Worm (Caenorhabditis elegans) whole organism, midembryonic: Measurements from ENCODE around the gene sdha-1.

Experiments
- med-1 ChIP-seq: sonication (generic microtip); optimal IDR thresholded peaks from 2 replicates; lab custom pipeline; 2017; ENCODE audit warnings: missing genetic modification characterization, mild to moderate bottlenecking, missing compliant biosample characterization, antibody characterized with exemption, missing genetic modification reagents; ENCODE audit not compliant: insufficient read depth
- ztf-29 ChIP-seq: fragments of 200-800 bp; sonication (Bioruptor generic); IDR thresholded peaks from 2 replicates; pipeline ENCODE4 v1.3.6; 2022; ENCODE audit warnings: missing genetic modification reagents, missing genetic modification characterization, missing compliant biosample characterization

- no peak for TF ChIP-seq ztf-29 (GFP tag; lab: Robert Waterston, UW)
- no peak for TF ChIP-seq med-1 (GFP tag; lab: Kevin White, UChicago)
Observed at ce11 chrX:8523000-8523399, 22.8 kb downstream of the sdha-1 start.
